Fruit fly (Drosophila melanogaster) whole organism, pupa: Measurements from ENCODE around the gene LanB1.
A peak's percentile ranks its signal among the peaks of the same experiment; 100 is the strongest.

Experiments used
- CG10348 ChIP-seq: fragments of 200-800 bp; sonication (Bioruptor generic); IDR thresholded peaks from 2 replicates; pipeline ENCODE4 v1.3.6; 2022; ENCODE audit warnings: missing biosample characterization, missing genetic modification characterization
- CG12605 ChIP-seq: fragments of 200-800 bp; sonication (Bioruptor generic); IDR thresholded peaks from 2 replicates; pipeline ENCODE4 v1.3.6; 2022; ENCODE audit warnings: missing biosample characterization, missing genetic modification characterization
- CG13204 ChIP-seq: fragments of 200-800 bp; sonication (Bioruptor generic); optimal IDR thresholded peaks from 2 replicates; lab custom pipeline; 2018; ENCODE audit warnings: missing biosample characterization, mild to moderate bottlenecking, missing genetic modification characterization, moderate library complexity
- CG14655 ChIP-seq: fragments of 200-800 bp; sonication (Bioruptor generic); optimal IDR thresholded peaks from 3 replicates; lab custom pipeline; 2017; ENCODE audit warnings: mild to moderate bottlenecking, missing biosample characterization, missing genetic modification reagents, missing genetic modification characterization
- CG15710 ChIP-seq: fragments of 200-800 bp; sonication (Bioruptor generic); optimal IDR thresholded peaks from 2 replicates; lab custom pipeline; 2018; ENCODE audit warnings: missing biosample characterization, mild to moderate bottlenecking, missing genetic modification characterization, moderate library complexity
- CG32121 ChIP-seq: fragments of 200-800 bp; sonication (Bioruptor generic); IDR thresholded peaks from 2 replicates; pipeline ENCODE4 v1.3.6; 2022; ENCODE audit warnings: missing biosample characterization, missing genetic modification characterization
- CG34367 ChIP-seq: fragments of 200-800 bp; sonication (Bioruptor generic); optimal IDR thresholded peaks from 2 replicates; lab custom pipeline; 2018; ENCODE audit warnings: missing biosample characterization, mild to moderate bottlenecking, missing genetic modification characterization
- CG4496 ChIP-seq: fragments of 200-800 bp; sonication (Bioruptor generic); IDR thresholded peaks from 3 replicates; pipeline ENCODE4 v1.3.6; 2022; ENCODE audit warnings: missing biosample characterization, missing genetic modification characterization
- CG8159 ChIP-seq: fragments of 200-800 bp; sonication (Bioruptor generic); optimal IDR thresholded peaks from 3 replicates; lab custom pipeline; 2018; ENCODE audit warnings: missing biosample characterization, mild to moderate bottlenecking, missing genetic modification characterization, moderate library complexity
- CG8301 ChIP-seq: fragments of 200-800 bp; sonication (Bioruptor generic); optimal IDR thresholded peaks from 2 replicates; lab custom pipeline; 2018; ENCODE audit warnings: missing biosample characterization, mild to moderate bottlenecking, missing genetic modification characterization
- CG9948 ChIP-seq: fragments of 200-800 bp; sonication (Bioruptor generic); optimal IDR thresholded peaks from 2 replicates; lab custom pipeline; 2018; ENCODE audit warnings: missing biosample characterization, mild to moderate bottlenecking, missing genetic modification characterization, moderate library complexity
- D1 ChIP-seq: fragments of 200-800 bp; sonication (Bioruptor generic); optimal IDR thresholded peaks from 2 replicates; lab custom pipeline; 2018; ENCODE audit warnings: missing biosample characterization, mild to moderate bottlenecking, missing genetic modification characterization, moderate library complexity
- EcR ChIP-seq: fragments of 200-800 bp; sonication (Bioruptor generic); optimal IDR thresholded peaks from 3 replicates; lab custom pipeline; 2019; ENCODE audit warnings: missing biosample characterization, missing genetic modification characterization, mild to moderate bottlenecking, moderate library complexity, missing genetic modification reagents
- Ets98B ChIP-seq: fragments of 200-800 bp; sonication (Bioruptor generic); IDR thresholded peaks from 2 replicates; pipeline ENCODE4 v1.3.6; 2022; ENCODE audit warnings: missing biosample characterization, missing genetic modification characterization
- Pif1A ChIP-seq: fragments of 200-800 bp; sonication (Bioruptor generic); optimal IDR thresholded peaks from 3 replicates; lab custom pipeline; 2016; ENCODE audit warnings: missing biosample characterization, missing genetic modification characterization
- Pif1B ChIP-seq: fragments of 200-800 bp; sonication (Bioruptor generic); optimal IDR thresholded peaks from 3 replicates; lab custom pipeline; 2016; ENCODE audit warnings: missing biosample characterization, missing genetic modification characterization
- Snoo ChIP-seq: fragments of 200-800 bp; sonication (Bioruptor generic); optimal IDR thresholded peaks from 3 replicates; lab custom pipeline; 2017; ENCODE audit warnings: missing biosample characterization, mild to moderate bottlenecking, missing genetic modification characterization, inconsistent platforms
- fd96Ca ChIP-seq: fragments of 200-800 bp; sonication (Bioruptor generic); IDR thresholded peaks from 3 replicates; pipeline ENCODE4 v1.3.6; 2022; ENCODE audit warnings: missing biosample characterization, missing genetic modification characterization
- gl ChIP-seq: fragments of 200-800 bp; sonication (Bioruptor generic); optimal IDR thresholded peaks from 2 replicates; lab custom pipeline; 2018; ENCODE audit warnings: missing biosample characterization, mild to moderate bottlenecking, missing genetic modification characterization
- rn ChIP-seq: fragments of 200-800 bp; sonication (Bioruptor generic); IDR thresholded peaks from 2 replicates; pipeline ENCODE4 v1.3.6; 2022; ENCODE audit warnings: missing biosample characterization, missing genetic modification characterization

Gene LanB1

DNA sequence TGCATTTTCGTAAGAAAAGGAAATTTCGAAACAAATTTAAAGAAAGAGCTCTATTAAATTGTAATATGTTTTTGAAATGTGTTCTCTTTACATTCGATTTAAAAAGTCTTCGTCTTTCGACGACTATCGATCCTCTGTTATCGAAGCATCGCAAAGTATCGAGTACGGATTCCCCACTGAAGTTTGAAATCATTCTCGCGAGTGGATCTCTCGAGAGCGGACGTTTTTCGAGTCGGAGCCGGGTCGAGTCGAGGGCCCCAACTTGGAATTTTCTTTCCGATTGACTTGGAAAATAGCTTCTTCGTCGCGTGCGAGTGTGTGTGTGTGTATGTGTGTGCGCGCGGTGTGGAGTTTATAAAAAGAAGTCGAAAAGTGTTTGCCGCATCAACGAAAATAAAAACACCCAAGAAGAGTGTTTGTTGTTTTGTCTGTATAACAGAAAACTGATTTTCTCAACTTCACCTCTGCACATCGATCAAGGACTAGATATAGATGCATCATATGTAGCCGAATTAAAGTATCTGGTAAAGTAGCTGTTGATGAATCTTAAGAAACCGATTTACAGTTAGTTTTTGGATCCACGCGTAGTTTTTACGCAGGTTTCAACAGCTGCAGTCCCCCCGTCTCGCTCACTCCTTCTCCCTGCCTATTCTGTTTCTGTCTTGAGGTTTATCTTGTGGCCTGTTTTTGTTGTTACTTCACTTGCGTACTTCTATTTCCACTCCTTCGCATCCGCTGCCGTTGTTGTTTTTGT, at the start of gene LanB1:
Gene LanB1, plus strand, starts transcription at position 190 of the 754 bp plus-strand sequence.
- TF ChIP-seq CG4496 (GFP tag; lab: Robert Waterston, UW) (peak; percentile 28; the same call in 1 of the 3 replicates), CG32121 (GFP tag; lab: Robert Waterston, UW) (peak; percentile 28; the same call in 1 of the 2 replicates), EcR (GFP tag; lab: Kevin White, UChicago) (peak; percentile 0), CG10348 (GFP tag; lab: Robert Waterston, UW) (no peak), CG12605 (peak; percentile 48; the same call in 1 of the 2 replicates), CG13204 (GFP tag; lab: Kevin White, UChicago) (peak; percentile 3), CG8301 (tag; lab: Kevin White, UChicago) (peak; percentile 7), Snoo (tag; lab: Kevin White, UChicago) (no peak)

DNA sequence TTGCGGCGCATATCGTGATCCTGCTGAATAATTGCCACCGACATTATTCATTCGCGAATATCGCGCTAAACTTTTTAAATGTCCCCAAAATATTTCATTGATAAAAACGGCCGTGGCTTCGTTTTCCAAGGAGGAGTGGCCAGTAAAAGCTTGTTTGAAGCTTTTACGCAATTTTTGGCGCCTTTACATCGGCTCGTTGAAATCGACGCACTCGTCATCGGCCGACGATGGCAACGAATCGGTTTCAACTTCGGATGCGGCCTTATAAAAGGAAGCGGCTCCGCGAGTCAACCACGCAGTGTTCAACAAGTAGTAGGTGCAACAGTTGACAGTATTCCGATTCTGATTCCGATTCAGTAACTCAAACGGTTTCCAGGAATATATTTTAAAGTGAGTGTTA, 43.9 kb upstream of the LanB1 start, which contains the start of gene CG7191:
Gene CG7191, plus strand, starts transcription at position 301 of the 400 bp plus-strand sequence.
- no peak for TF ChIP-seq CG4496 (GFP tag; lab: Robert Waterston, UW)
- TF ChIP-seq CG13204 (GFP tag; lab: Kevin White, UChicago) = no peak
- no peak for TF ChIP-seq gl (tag; lab: Kevin White, UChicago)
- TF ChIP-seq CG12605 = no peak
- TF ChIP-seq CG9948 = no peak
- TF ChIP-seq CG10348 (GFP tag; lab: Robert Waterston, UW) = no peak
- TF ChIP-seq rn (GFP tag; lab: Robert Waterston, UW) = no peak
- TF ChIP-seq EcR (GFP tag; lab: Kevin White, UChicago) = no peak
- TF ChIP-seq Ets98B (GFP tag; lab: Robert Waterston, UW) = no peak
- no peak for TF ChIP-seq Snoo (tag; lab: Kevin White, UChicago)
- TF ChIP-seq CG14655 (GFP tag; lab: Kevin White, UChicago) = no peak
- TF ChIP-seq CG15710 (tag; lab: Kevin White, UChicago) = no peak
- TF ChIP-seq CG8159 (tag; lab: Kevin White, UChicago) = no peak
- TF ChIP-seq CG34367 (tag; lab: Kevin White, UChicago) = no peak
- no peak for TF ChIP-seq Pif1B
- no peak for TF ChIP-seq CG8301 (tag; lab: Kevin White, UChicago)

DNA sequence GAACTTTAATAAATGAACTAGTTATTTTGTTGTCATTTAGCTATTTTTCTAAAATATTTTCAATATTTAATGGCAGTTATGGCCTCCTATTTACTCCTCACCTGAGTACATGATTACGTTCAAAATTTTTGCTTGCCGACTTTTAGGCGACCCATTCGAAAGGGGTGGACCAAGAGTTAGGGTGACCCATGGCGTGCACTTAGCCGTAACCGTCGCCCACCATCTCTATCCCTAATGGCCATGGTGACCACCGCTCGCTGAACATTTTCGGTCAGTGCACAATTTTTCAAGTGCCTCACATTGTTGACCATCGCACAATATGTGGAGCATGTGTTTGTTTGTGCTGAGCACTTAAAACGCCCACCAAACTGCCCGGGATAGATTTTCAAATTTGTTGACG, 39.3 kb upstream of the LanB1 start:
- no peak for TF ChIP-seq CG12605
- peak; percentile 81 for TF ChIP-seq CG8159 (tag; lab: Kevin White, UChicago)

DNA sequence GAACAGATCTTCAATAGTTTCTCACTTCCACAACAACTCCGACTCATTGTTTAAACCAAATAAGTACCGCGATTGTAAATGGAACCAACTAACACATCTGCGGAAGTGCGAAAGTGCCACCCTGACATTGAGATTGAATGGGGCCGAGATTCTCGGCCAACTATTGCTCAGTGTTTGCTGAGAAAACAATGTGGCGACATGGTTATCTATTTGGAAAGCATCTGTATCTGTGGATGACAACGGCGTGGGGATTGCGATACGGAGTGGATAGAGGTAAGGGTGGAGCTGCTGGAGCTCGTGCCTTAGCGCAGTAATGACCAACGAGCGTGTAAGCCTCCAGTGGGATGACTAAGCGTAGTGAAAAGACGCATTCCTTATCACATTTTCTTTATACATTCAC, 36.0 kb upstream of the LanB1 start:
- TF ChIP-seq Pif1B = no peak
- no peak for TF ChIP-seq CG14655 (GFP tag; lab: Kevin White, UChicago)
- TF ChIP-seq CG32121 (GFP tag; lab: Robert Waterston, UW) = no peak
- no peak for TF ChIP-seq CG4496 (GFP tag; lab: Robert Waterston, UW)
- TF ChIP-seq CG10348 (GFP tag; lab: Robert Waterston, UW) = no peak
- no peak for TF ChIP-seq rn (GFP tag; lab: Robert Waterston, UW)
- no peak for TF ChIP-seq CG13204 (GFP tag; lab: Kevin White, UChicago)
- TF ChIP-seq gl (tag; lab: Kevin White, UChicago) = no peak
- TF ChIP-seq CG12605 = no peak
- TF ChIP-seq CG34367 (tag; lab: Kevin White, UChicago) = no peak
- TF ChIP-seq CG9948 = no peak

DNA sequence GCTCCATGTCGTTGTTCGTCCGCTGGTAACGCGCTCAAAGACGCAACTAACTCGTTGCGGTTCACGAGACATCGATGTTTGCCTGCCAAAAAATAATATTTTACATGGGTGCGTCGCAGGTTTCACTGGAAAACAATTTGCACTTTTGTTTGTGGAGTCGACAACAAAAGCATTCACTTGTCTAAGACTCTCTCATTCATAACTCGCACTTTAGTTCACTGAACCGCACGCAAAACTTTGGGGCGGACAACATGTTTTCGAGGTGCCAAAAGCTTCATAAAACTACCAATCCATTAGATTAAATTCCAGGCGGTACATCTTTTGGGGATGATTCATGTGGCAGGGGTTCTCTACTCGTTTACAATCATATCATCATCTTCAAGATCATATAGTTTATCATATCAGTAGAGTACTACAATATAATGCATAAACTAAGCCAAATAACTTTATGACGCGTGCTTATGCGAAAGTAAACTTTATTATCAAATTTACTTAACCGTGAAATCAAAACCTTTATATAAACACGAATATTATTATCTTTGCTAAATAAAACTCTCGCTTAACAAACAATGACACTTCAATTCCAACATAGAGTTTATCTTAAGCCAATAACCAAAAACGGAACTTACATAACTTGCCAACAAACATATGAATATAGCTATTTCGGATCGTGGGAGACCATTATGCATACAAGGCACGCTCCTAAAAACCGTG, 33.1 kb upstream of the LanB1 start, which contains the start of gene CG7179:
Gene CG7179, minus strand, starts transcription at position 51 of the 714 bp plus-strand sequence.
- TF ChIP-seq CG4496 (GFP tag; lab: Robert Waterston, UW) (no peak), CG13204 (GFP tag; lab: Kevin White, UChicago) (no peak), CG8159 (tag; lab: Kevin White, UChicago) (no peak), Pif1B (no peak), Snoo (tag; lab: Kevin White, UChicago) (no peak), gl (tag; lab: Kevin White, UChicago) (no peak), CG14655 (GFP tag; lab: Kevin White, UChicago) (no peak)

DNA sequence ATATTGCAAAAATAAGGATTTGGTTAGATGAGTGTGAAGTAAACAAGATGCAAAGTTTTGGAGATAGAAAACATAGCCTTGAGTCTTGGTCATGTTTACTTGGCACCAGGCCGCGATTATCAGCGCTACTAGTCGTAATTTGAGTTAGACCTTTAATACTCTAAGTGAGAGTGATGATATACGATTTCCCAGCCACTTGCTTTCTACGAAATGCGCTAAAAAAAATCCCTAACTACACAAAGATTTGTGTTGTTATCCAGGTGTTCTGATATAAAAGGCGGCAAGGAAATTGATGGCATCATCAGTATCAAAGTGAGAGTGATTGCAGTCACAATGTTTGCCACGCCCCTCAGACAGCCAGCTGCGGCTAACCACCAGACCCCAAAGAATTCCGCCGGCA, 31.5 kb upstream of the LanB1 start, which contains the start of gene Uro:
Gene Uro, plus strand, starts transcription at position 301 of the 400 bp plus-strand sequence.
- TF ChIP-seq EcR (GFP tag; lab: Kevin White, UChicago) (no peak), CG9948 (no peak), CG15710 (tag; lab: Kevin White, UChicago) (no peak), CG12605 (no peak), gl (tag; lab: Kevin White, UChicago) (no peak), CG10348 (GFP tag; lab: Robert Waterston, UW) (no peak), CG13204 (GFP tag; lab: Kevin White, UChicago) (no peak), D1 (tag; lab: Kevin White, UChicago) (no peak), Pif1B (no peak), CG8159 (tag; lab: Kevin White, UChicago) (no peak), Pif1A (GFP tag; lab: Kevin White, UChicago) (no peak), CG14655 (GFP tag; lab: Kevin White, UChicago) (no peak), fd96Ca (GFP tag; lab: Robert Waterston, UW) (no peak), CG8301 (tag; lab: Kevin White, UChicago) (no peak), Ets98B (GFP tag; lab: Robert Waterston, UW) (no peak), CG4496 (GFP tag; lab: Robert Waterston, UW) (no peak), CG32121 (GFP tag; lab: Robert Waterston, UW) (no peak)
